Worm (Caenorhabditis elegans) whole organism, L4/young adult: ENCODE data around the gene str-114.

ENCODE experiments used
- W03F9.2 ChIP-seq: fragments of 150-350 bp; optimal IDR thresholded peaks from 2 replicates; lab custom pipeline; 2014; ENCODE audit warnings: missing biosample characterization, missing genetic modification characterization
- dao-5 ChIP-seq: sonication (generic microtip); optimal IDR thresholded peaks from 2 replicates; lab custom pipeline; 2016; ENCODE audit warnings: missing genotype, missing genetic modification characterization, moderate library complexity, missing compliant biosample characterization
- him-1 ChIP-seq: sonication (generic microtip); optimal IDR thresholded peaks from 2 replicates; lab custom pipeline; 2016; ENCODE audit warnings: missing genotype, missing genetic modification reagents, missing genetic modification characterization, missing compliant biosample characterization

ce11 chrV:3605325-3605724, 44.2 kb upstream of the str-114 start, which contains the start of gene T22F3.8:
- TF ChIP-seq dao-5 (tag; lab: Kevin White, UChicago) (no peak), him-1 (tag; lab: Kevin White, UChicago) (no peak), W03F9.2 (tag; lab: Kevin White, UChicago) (no peak)
